Fruit fly (Drosophila melanogaster) whole organism, embryonic: Measurements from ENCODE around the gene Jon99Ciii.

Experiments used
- ATbp ChIP-seq: fragments of 200-800 bp; sonication (Bioruptor generic); optimal IDR thresholded peaks from 2 replicates; lab custom pipeline; 2017; ENCODE audit warnings: missing biosample characterization, mild to moderate bottlenecking, missing genetic modification characterization, missing genetic modification reagents
- Ada2b ChIP-seq: fragments of 200-800 bp; sonication (Bioruptor generic); IDR thresholded peaks from 2 replicates; pipeline ENCODE4 v1.3.6; 2022; ENCODE audit warnings: missing biosample characterization, missing genetic modification characterization
- Atf3 ChIP-seq: fragments of 200-800 bp; sonication (Bioruptor generic); optimal IDR thresholded peaks from 3 replicates; lab custom pipeline; 2016; ENCODE audit warnings: missing biosample characterization, missing genetic modification characterization
- Awh ChIP-seq: fragments of 200-800 bp; sonication (Bioruptor generic); IDR thresholded peaks from 2 replicates; pipeline ENCODE4, ENCODE4 v1.3.6; 2022; ENCODE audit warnings: missing biosample characterization, missing genetic modification characterization
- CG10274 ChIP-seq: fragments of 200-800 bp; sonication (Bioruptor generic); optimal IDR thresholded peaks from 3 replicates; lab custom pipeline; 2017; ENCODE audit warnings: missing biosample characterization, mild to moderate bottlenecking, missing genetic modification characterization
- CG11093 ChIP-seq: fragments of 200-800 bp; sonication (Bioruptor generic); IDR thresholded peaks from 3 replicates; pipeline ENCODE4 v1.3.6; 2022; ENCODE audit warnings: missing biosample characterization, missing genetic modification characterization
- CG12071 ChIP-seq: fragments of 200-800 bp; sonication (Bioruptor generic); optimal IDR thresholded peaks from 3 replicates; lab custom pipeline; 2018; ENCODE audit warnings: missing biosample characterization, mild to moderate bottlenecking, missing genetic modification characterization
- CG13894 ChIP-seq: fragments of 200-800 bp; sonication (Bioruptor generic); optimal IDR thresholded peaks from 3 replicates; lab custom pipeline; 2018; ENCODE audit warnings: missing biosample characterization, mild to moderate bottlenecking, missing genetic modification characterization, moderate library complexity
- CG15514 ChIP-seq: fragments of 200-800 bp; sonication (Bioruptor generic); optimal IDR thresholded peaks from 3 replicates; lab custom pipeline; 2017; ENCODE audit warnings: missing biosample characterization, missing genetic modification characterization, mild to moderate bottlenecking, moderate library complexity, missing genetic modification reagents
- CG2116 ChIP-seq: fragments of 200-800 bp; sonication (Bioruptor generic); optimal IDR thresholded peaks from 3 replicates; lab custom pipeline; 2018; ENCODE audit warnings: missing biosample characterization, mild to moderate bottlenecking, missing genetic modification characterization
- CG2875 ChIP-seq: fragments of 200-800 bp; sonication (Bioruptor generic); optimal IDR thresholded peaks from 2 replicates; lab custom pipeline; 2017; ENCODE audit warnings: missing biosample characterization, mild to moderate bottlenecking, missing genetic modification characterization, missing genetic modification reagents
- CG34224 ChIP-seq: fragments of 200-800 bp; sonication (Bioruptor generic); IDR thresholded peaks from 3 replicates; pipeline ENCODE4 v1.3.6; 2022; ENCODE audit warnings: missing biosample characterization, missing genetic modification characterization; ENCODE audit not compliant: partially characterized antibody
- CG34422 ChIP-seq: fragments of 200-800 bp; sonication (Bioruptor generic); IDR thresholded peaks from 3 replicates; pipeline ENCODE4 v1.3.6; 2022; ENCODE audit warnings: missing biosample characterization, missing genetic modification characterization
- CG4730 ChIP-seq: fragments of 200-800 bp; sonication (Bioruptor generic); IDR thresholded peaks from 2 replicates; pipeline ENCODE4 v1.3.6; 2022; ENCODE audit warnings: missing biosample characterization, missing genetic modification characterization
- CG6765 ChIP-seq: fragments of 200-800 bp; sonication (Bioruptor generic); optimal IDR thresholded peaks from 3 replicates; lab custom pipeline; 2017; ENCODE audit warnings: missing biosample characterization, mild to moderate bottlenecking, missing genetic modification characterization
- CG7786 ChIP-seq: fragments of 200-800 bp; sonication (Bioruptor generic); optimal IDR thresholded peaks from 2 replicates; lab custom pipeline; 2016; ENCODE audit warnings: missing biosample characterization, missing genetic modification characterization
- CG8478 ChIP-seq: fragments of >200 bp; optimal IDR thresholded peaks from 2 replicates; lab custom pipeline; 2018
- CG9817 ChIP-seq: fragments of 200-800 bp; sonication (Bioruptor generic); optimal IDR thresholded peaks from 2 replicates; lab custom pipeline; 2018; ENCODE audit warnings: missing biosample characterization, mild to moderate bottlenecking, missing genetic modification characterization, moderate library complexity
- HLH4C ChIP-seq: fragments of 200-800 bp; sonication (Bioruptor generic); IDR thresholded peaks from 3 replicates; pipeline ENCODE4 v1.3.6; 2022; ENCODE audit warnings: missing biosample characterization, missing genetic modification characterization; ENCODE audit not compliant: partially characterized antibody
- Hey ChIP-seq: fragments of 200-800 bp; sonication (Bioruptor generic); optimal IDR thresholded peaks from 3 replicates; lab custom pipeline; 2018; ENCODE audit warnings: missing biosample characterization, mild to moderate bottlenecking, missing genetic modification characterization
- Lhr ChIP-seq: fragments of 200-800 bp; sonication (Bioruptor generic); optimal IDR thresholded peaks from 3 replicates; lab custom pipeline; 2017; ENCODE audit warnings: mild to moderate bottlenecking, missing biosample characterization, missing genetic modification reagents, missing genetic modification characterization
- MTF-1 ChIP-seq: fragments of 200-800 bp; sonication (Bioruptor generic); optimal IDR thresholded peaks from 2 replicates; lab custom pipeline; 2018; ENCODE audit warnings: missing biosample characterization, mild to moderate bottlenecking, missing genetic modification characterization, borderline replicate concordance
- Nf-YA ChIP-seq: fragments of 200-800 bp; sonication (Bioruptor generic); IDR thresholded peaks from 2 replicates; pipeline ENCODE4 v1.3.6; 2022; ENCODE audit warnings: missing biosample characterization, missing genetic modification characterization
- Rfx ChIP-seq: fragments of 200-800 bp; sonication (Bioruptor generic); IDR thresholded peaks from 2 replicates; pipeline ENCODE4 v1.3.6; 2022; ENCODE audit warnings: missing biosample characterization, missing genetic modification characterization
- Sox102F ChIP-seq: fragments of 200-800 bp; sonication (Bioruptor generic); optimal IDR thresholded peaks from 2 replicates; lab custom pipeline; 2018; ENCODE audit warnings: missing biosample characterization, mild to moderate bottlenecking, missing genetic modification characterization, moderate library complexity
- Vsx1 ChIP-seq: fragments of 200-800 bp; sonication (Bioruptor generic); optimal IDR thresholded peaks from 2 replicates; lab custom pipeline; 2017; ENCODE audit warnings: missing biosample characterization, mild to moderate bottlenecking, missing genetic modification characterization, missing genetic modification reagents
- ac ChIP-seq: fragments of 200-800 bp; sonication (Bioruptor generic); optimal IDR thresholded peaks from 3 replicates; lab custom pipeline; 2017; ENCODE audit warnings: missing biosample characterization, mild to moderate bottlenecking, missing genetic modification characterization
- al ChIP-seq: fragments of 200-800 bp; sonication (Bioruptor generic); IDR thresholded peaks from 2 replicates; pipeline ENCODE4 v1.3.6; 2022; ENCODE audit warnings: missing biosample characterization, missing genetic modification characterization
- bowl ChIP-seq: fragments of 200-800 bp; sonication (Bioruptor generic); IDR thresholded peaks from 2 replicates; pipeline ENCODE4 v1.3.6; 2022; ENCODE audit warnings: missing biosample characterization, missing genetic modification characterization
- chif ChIP-seq, 2 experiments: fragments of 200-800 bp; sonication (Bioruptor generic); optimal IDR thresholded peaks; 3 replicates each; lab custom pipeline; 2016; ENCODE audit warnings: missing biosample characterization in 2 of 2, missing genetic modification characterization in 2 of 2
- chn ChIP-seq: fragments of 200-800 bp; sonication (Bioruptor generic); optimal IDR thresholded peaks from 2 replicates; lab custom pipeline; 2016; ENCODE audit warnings: missing biosample characterization, missing genetic modification characterization
- cwo ChIP-seq: fragments of 200-800 bp; sonication (Bioruptor generic); optimal IDR thresholded peaks from 3 replicates; lab custom pipeline; 2017; ENCODE audit warnings: missing biosample characterization, missing genetic modification characterization, mild to moderate bottlenecking, moderate library complexity, missing genetic modification reagents
- disco-r ChIP-seq: fragments of 200-800 bp; sonication (Bioruptor generic); optimal IDR thresholded peaks from 2 replicates; lab custom pipeline; 2016; ENCODE audit warnings: missing biosample characterization, missing genetic modification characterization
- emc ChIP-seq: fragments of 200-800 bp; sonication (Bioruptor generic); optimal IDR thresholded peaks from 2 replicates; lab custom pipeline; 2016; ENCODE audit warnings: missing biosample characterization, missing genetic modification characterization
- gcm2 ChIP-seq: fragments of 200-800 bp; sonication (Bioruptor generic); optimal IDR thresholded peaks from 2 replicates; lab custom pipeline; 2016; ENCODE audit warnings: missing biosample characterization, missing genetic modification characterization
- grau ChIP-seq: fragments of 200-800 bp; optimal IDR thresholded peaks from 3 replicates; lab custom pipeline; 2019; ENCODE audit warnings: missing biosample characterization, mild to moderate bottlenecking, missing genetic modification characterization, moderate library complexity
- h ChIP-seq: fragments of >200 bp; optimal IDR thresholded peaks from 2 replicates; lab custom pipeline; 2017
- kah ChIP-seq: fragments of 200-800 bp; sonication (Bioruptor generic); optimal IDR thresholded peaks from 2 replicates; lab custom pipeline; 2018; ENCODE audit warnings: missing biosample characterization, mild to moderate bottlenecking, missing genetic modification characterization
- ken ChIP-seq: fragments of 200-800 bp; sonication (Bioruptor generic); IDR thresholded peaks from 3 replicates; pipeline ENCODE4 v1.3.6; 2022; ENCODE audit warnings: missing biosample characterization, missing genetic modification characterization
- mam ChIP-seq: fragments of 200-800 bp; sonication (Bioruptor generic); optimal IDR thresholded peaks from 3 replicates; lab custom pipeline; 2016; ENCODE audit warnings: missing biosample characterization, missing genetic modification characterization
- org-1 ChIP-seq: fragments of 200-800 bp; sonication (Bioruptor generic); optimal IDR thresholded peaks from 2 replicates; lab custom pipeline; 2017; ENCODE audit warnings: missing biosample characterization, missing genetic modification characterization
- pb ChIP-seq: fragments of 200-800 bp; sonication (Bioruptor generic); optimal IDR thresholded peaks from 3 replicates; lab custom pipeline; 2016; ENCODE audit warnings: missing biosample characterization, missing genetic modification characterization
- pho ChIP-seq: fragments of 200-800 bp; sonication (Bioruptor generic); optimal IDR thresholded peaks from 2 replicates; lab custom pipeline; 2016; ENCODE audit warnings: missing biosample characterization, missing genetic modification characterization
- phol ChIP-seq: fragments of 200-800 bp; sonication (Bioruptor generic); optimal IDR thresholded peaks from 3 replicates; lab custom pipeline; 2018; ENCODE audit warnings: missing biosample characterization, mild to moderate bottlenecking, missing genetic modification characterization, moderate library complexity
- repo ChIP-seq: fragments of 200-800 bp; sonication (Bioruptor generic); optimal IDR thresholded peaks from 2 replicates; lab custom pipeline; 2016; ENCODE audit warnings: missing biosample characterization, missing genetic modification characterization
- rib ChIP-seq: fragments of 200-800 bp; sonication (Bioruptor generic); IDR thresholded peaks from 2 replicates; pipeline ENCODE4 v1.3.6; 2022; ENCODE audit warnings: missing biosample characterization, missing genetic modification characterization
- shn ChIP-seq: fragments of 200-800 bp; sonication (Bioruptor generic); optimal IDR thresholded peaks from 3 replicates; lab custom pipeline; 2016; ENCODE audit warnings: missing biosample characterization, missing genetic modification characterization
- slbo ChIP-seq: fragments of 200-800 bp; sonication (Bioruptor generic); IDR thresholded peaks from 2 replicates; pipeline ENCODE4 v1.3.6; 2022; ENCODE audit warnings: missing biosample characterization, missing genetic modification characterization
- tap ChIP-seq: fragments of 200-800 bp; optimal IDR thresholded peaks from 3 replicates; lab custom pipeline; 2019; ENCODE audit warnings: missing biosample characterization, mild to moderate bottlenecking, missing genetic modification characterization, moderate library complexity
- ttk ChIP-seq: fragments of 200-800 bp; sonication (Bioruptor generic); IDR thresholded peaks from 2 replicates; pipeline ENCODE4 v2.1.2; 2022; ENCODE audit warnings: missing biosample characterization, missing genetic modification characterization
- unpg ChIP-seq: fragments of 200-800 bp; sonication (Bioruptor generic); optimal IDR thresholded peaks from 3 replicates; lab custom pipeline; 2018; ENCODE audit warnings: missing biosample characterization, mild to moderate bottlenecking, missing genetic modification characterization, moderate library complexity
- zfh1 ChIP-seq: fragments of 200-800 bp; sonication (Bioruptor generic); IDR thresholded peaks from 3 replicates; pipeline ENCODE4 v1.3.6; 2022; ENCODE audit warnings: missing biosample characterization, missing genetic modification characterization

The Jon99Ciii gene

dm6 chr3R:29876733-29877193 is 45.3 kb upstream of the Jon99Ciii start, which contains the start of gene CG31038 (continued):
- TF ChIP-seq ATbp (GFP tag; lab: Kevin White, UChicago) (no peak), repo (GFP tag; lab: Kevin White, UChicago) (no peak), ttk (GFP tag; lab: Robert Waterston, UW) (no peak), CG2116 (GFP tag; lab: Kevin White, UChicago) (no peak), bowl (GFP tag; lab: Robert Waterston, UW) (no peak), CG12071 (GFP tag; lab: Kevin White, UChicago) (peak; percentile 38), cwo (GFP tag; lab: Kevin White, UChicago) (no peak), CG6765 (GFP tag; lab: Kevin White, UChicago) (no peak), gcm2 (GFP tag; lab: Kevin White, UChicago) (no peak), CG9817 (tag; lab: Kevin White, UChicago) (no peak), chif (GFP tag; optimal IDR thresholded peaks at IDR 0.05; lab: Kevin White, UChicago) (no peak), CG15514 (GFP tag; lab: Kevin White, UChicago) (no peak), shn (peak; percentile 23), tap (tag; lab: Kevin White, UChicago) (peak; percentile 21), CG34422 (GFP tag; lab: Robert Waterston, UW) (peak; percentile 71; the same call in 1 of the 3 replicates), CG10274 (GFP tag; lab: Kevin White, UChicago) (no peak), Awh (GFP tag; lab: Robert Waterston, UW) (no peak; the same call in 1 of the 2 replicates), rib (GFP tag; lab: Robert Waterston, UW) (peak; percentile 59; the same call in 1 of the 2 replicates), chn (GFP tag; lab: Kevin White, UChicago) (peak; percentile 26), disco-r (GFP tag; lab: Kevin White, UChicago) (no peak), Rfx (GFP tag; lab: Robert Waterston, UW) (no peak; the same call in 1 of the 2 replicates), Hey (tag; lab: Kevin White, UChicago) (no peak), CG8478 (lab: Kevin White, UChicago) (no peak), emc (GFP tag; lab: Kevin White, UChicago) (no peak), h (no peak), phol (tag; lab: Kevin White, UChicago) (no peak), ac (GFP tag; lab: Kevin White, UChicago) (no peak), unpg (GFP tag; lab: Kevin White, UChicago) (no peak), CG7786 (GFP tag; lab: Kevin White, UChicago) (no peak), Ada2b (GFP tag; lab: Robert Waterston, UW) (no peak), ken (GFP tag; lab: Robert Waterston, UW) (no peak), MTF-1 (peak; percentile 40), slbo (GFP tag; lab: Robert Waterston, UW) (peak; percentile 33; the same call in 1 of the 2 replicates), Vsx1 (GFP tag; lab: Kevin White, UChicago) (no peak), pb (GFP tag; lab: Kevin White, UChicago) (peak; percentile 8), kah (no peak), CG13894 (no peak), Lhr (GFP tag; lab: Kevin White, UChicago) (no peak), grau (tag; lab: Kevin White, UChicago) (no peak), mam (GFP tag; lab: Kevin White, UChicago) (no peak), pho (no peak), al (GFP tag; lab: Robert Waterston, UW) (no peak), CG4730 (GFP tag; lab: Robert Waterston, UW) (no peak), CG2875 (no peak), org-1 (GFP tag; lab: Kevin White, UChicago) (no peak), zfh1 (GFP tag; lab: Robert Waterston, UW) (peak; percentile 55; the same call in 2 of the 3 replicates), Atf3 (GFP tag; lab: Kevin White, UChicago) (no peak), CG11093 (GFP tag; lab: Robert Waterston, UW) (no peak), HLH4C (GFP tag; lab: Robert Waterston, UW) (peak; percentile 42; the same call in 1 of the 3 replicates), Nf-YA (no peak), CG34224 (GFP tag; lab: Robert Waterston, UW) (no peak), Sox102F (GFP tag; lab: Kevin White, UChicago) (peak; percentile 10)
